Worm (Caenorhabditis elegans): ENCODE data around the gene skpo-3.

The skpo-3 gene

DNA sequence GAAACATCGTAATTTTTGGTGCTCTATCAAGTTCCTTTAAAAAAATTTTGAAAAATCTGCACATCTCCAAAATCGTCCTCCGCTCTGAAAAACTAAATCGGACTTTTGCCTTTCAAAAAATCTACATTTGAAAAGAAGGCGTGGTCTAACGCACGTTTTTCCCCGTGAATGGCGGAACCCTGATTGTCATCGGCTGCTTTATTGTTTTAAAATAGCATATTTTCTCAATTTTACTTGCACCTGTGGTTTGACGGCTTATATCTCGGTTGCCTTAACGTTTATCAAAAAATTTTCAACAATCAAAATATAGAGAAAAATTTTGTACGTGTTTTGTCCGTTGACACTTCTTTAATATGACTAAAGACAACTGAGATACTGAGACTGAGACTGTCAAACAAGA is 13.7 kb upstream of the skpo-3 start (continued):
- no peak for TF ChIP-seq ceh-58 (GFP tag; IDR thresholded peaks at IDR 0.05)
- TF ChIP-seq D2030.7 (GFP tag; IDR thresholded peaks at IDR 0.05), result 0 out of 2 replicates have a peak, but pooled peaks have one; percentile 21
- peak; percentile 15 for TF ChIP-seq snpc-3.4 (tag; optimal IDR thresholded peaks at IDR 0.05)
- TF ChIP-seq hmg-20 (GFP tag; IDR thresholded peaks at IDR 0.05), result no peak
- no peak for TF ChIP-seq unc-62 (GFP tag; optimal IDR thresholded peaks at IDR 0.05)
- TF ChIP-seq let-526 (GFP tag; IDR thresholded peaks at IDR 0.05), result no peak
- no peak for TF ChIP-seq madf-10 (tag; optimal IDR thresholded peaks at IDR 0.05)
- TF ChIP-seq nfya-2 (GFP tag; IDR thresholded peaks at IDR 0.05), result no peak
- TF ChIP-seq ets-4 (GFP tag; optimal IDR thresholded peaks at IDR 0.05), result no peak
- TF ChIP-seq rcor-1 (GFP tag; IDR thresholded peaks at IDR 0.05), result no peak
- no peak for TF ChIP-seq tlf-1 (GFP tag; optimal IDR thresholded peaks at IDR 0.05)
- TF ChIP-seq rpc-1 (optimal IDR thresholded peaks at IDR 0.05), result no peak
- peak; percentile 25 for TF ChIP-seq rpc-1 (tag; optimal IDR thresholded peaks at IDR 0.05)
- peak; percentile 68 for TF ChIP-seq tbp1 (GFP tag; optimal IDR thresholded peaks at IDR 0.05)

DNA sequence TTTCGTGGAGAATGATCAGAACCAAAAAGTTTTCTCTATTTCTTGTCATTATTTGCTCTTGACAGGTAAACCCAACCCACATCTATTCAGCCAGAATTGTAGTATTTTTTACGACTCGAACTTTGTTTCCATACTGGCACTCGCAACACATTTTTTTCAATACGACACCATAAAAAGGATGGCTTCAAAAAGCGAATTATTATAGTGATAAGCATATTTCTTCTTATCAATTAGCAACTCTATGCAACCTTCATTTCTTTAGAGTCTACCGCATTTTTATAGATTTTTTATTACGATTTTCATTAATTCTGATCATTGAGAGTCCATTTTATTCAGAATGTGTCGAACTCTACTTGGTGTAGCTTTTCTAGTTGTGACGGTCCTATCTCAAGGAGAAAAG is 13.2 kb upstream of the skpo-3 start, which contains the start of gene ctsa-3.1:
ctsa-3.1 (plus strand) TSS at position 337 of the 400 bp plus-strand sequence.
- TF ChIP-seq aptf-3 (GFP tag; IDR thresholded peaks at IDR 0.05), result no peak
- TF ChIP-seq hmg-20 (GFP tag; IDR thresholded peaks at IDR 0.05), result no peak
- TF ChIP-seq nhr-80 (tag; optimal IDR thresholded peaks at IDR 0.05), result peak; percentile 52
- TF ChIP-seq nfya-2 (GFP tag; IDR thresholded peaks at IDR 0.05), result no peak
- TF ChIP-seq nhr-179 (tag; optimal IDR thresholded peaks at IDR 0.05), result no peak
- TF ChIP-seq tlf-1 (GFP tag; optimal IDR thresholded peaks at IDR 0.05), result no peak

DNA sequence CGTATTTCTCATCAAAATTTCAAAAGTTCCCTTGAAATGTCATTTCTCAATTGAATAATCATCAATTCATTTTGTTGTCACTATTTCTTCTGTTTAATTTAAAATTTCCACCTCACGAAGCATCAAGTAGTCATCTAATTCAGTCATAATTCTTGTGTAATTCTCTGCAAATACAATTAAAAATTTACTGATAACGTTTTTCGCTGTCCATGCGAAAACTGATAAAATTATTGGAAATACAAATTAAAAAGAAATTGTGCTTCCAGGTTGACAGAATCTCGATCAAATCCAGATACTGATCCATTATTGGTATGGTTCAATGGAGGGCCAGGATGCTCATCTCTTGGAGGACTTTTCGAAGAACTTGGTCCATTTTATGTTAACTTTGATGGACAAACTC is 12.4 kb upstream of the skpo-3 start:
- TF ChIP-seq unc-130 (GFP tag; optimal IDR thresholded peaks at IDR 0.05), result no peak
- no peak for TF ChIP-seq Y79H2A.3 (GFP tag; conservative IDR thresholded peaks at IDR 0.05)
- peak; percentile 28 for TF ChIP-seq nhr-80 (tag; optimal IDR thresholded peaks at IDR 0.05)

DNA sequence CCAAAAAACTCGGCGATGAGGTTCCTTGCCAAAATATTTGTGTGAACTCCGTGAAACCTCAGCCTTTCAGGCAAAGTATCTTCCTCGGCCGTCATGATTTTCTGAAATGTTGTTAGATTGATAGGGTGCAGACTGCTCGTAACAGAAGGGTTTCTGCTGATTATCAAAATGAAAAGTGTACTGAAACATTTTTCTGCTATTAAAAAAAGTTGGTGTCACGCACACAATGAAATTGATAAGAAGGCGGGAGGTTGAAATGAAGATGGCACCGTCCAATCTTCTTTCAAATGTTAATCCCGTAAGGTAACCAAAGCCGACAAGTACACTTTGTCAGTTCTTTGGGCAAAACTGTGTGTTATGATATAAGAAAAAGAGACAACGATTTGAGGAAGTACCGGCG is 8.7 kb upstream of the skpo-3 start:
- TF ChIP-seq B0035.1 (tag; optimal IDR thresholded peaks at IDR 0.05), result no peak
- TF ChIP-seq dox-1 (GFP tag; IDR thresholded peaks at IDR 0.05), result 0 out of 2 replicates have a peak, but pooled peaks have one; percentile 32
- no peak for TF ChIP-seq atf-7 (tag; optimal IDR thresholded peaks at IDR 0.05)
- no peak for TF ChIP-seq egrh-3 (GFP tag; IDR thresholded peaks at IDR 0.05)
- 0 out of 2 replicates have a peak, but pooled peaks have one; percentile 64 for TF ChIP-seq F37B4.10 (GFP tag; IDR thresholded peaks at IDR 0.05)
- TF ChIP-seq F57C9.4 (tag; optimal IDR thresholded peaks at IDR 0.05), result no peak
- no peak for TF ChIP-seq ama-1 (optimal IDR thresholded peaks at IDR 0.05)
- TF ChIP-seq ama-1 (GFP tag; optimal IDR thresholded peaks at IDR 0.05), result no peak
- no peak for TF ChIP-seq ztf-18 (tag; optimal IDR thresholded peaks at IDR 0.05)
- TF ChIP-seq nhr-80 (tag; optimal IDR thresholded peaks at IDR 0.05), result peak; percentile 83
- TF ChIP-seq D2030.7 (GFP tag; IDR thresholded peaks at IDR 0.05), result no peak
- no peak for TF ChIP-seq K12H6.12 (tag; optimal IDR thresholded peaks at IDR 0.05)
- TF ChIP-seq tbp1 (GFP tag; optimal IDR thresholded peaks at IDR 0.05), result peak; percentile 2
- peak in 1 of 2 experiments; percentile 40 for TF ChIP-seq let-607 (tag; optimal IDR thresholded peaks at IDR 0.05)
- TF ChIP-seq chd-7 (tag; optimal IDR thresholded peaks at IDR 0.05), result no peak
- no peak for TF ChIP-seq lin-35 (GFP tag; optimal IDR thresholded peaks at IDR 0.05)
- no peak for TF ChIP-seq F39B2.1 (GFP tag; IDR thresholded peaks at IDR 0.05)
- TF ChIP-seq ceh-40 (GFP tag; IDR thresholded peaks at IDR 0.05), result no peak
- TF ChIP-seq F23B12.7 (tag; optimal IDR thresholded peaks at IDR 0.05; ENCODE audit: insufficient read depth), result no peak
- no peak for TF ChIP-seq Y53G8AR.9 (GFP tag; conservative IDR thresholded peaks at IDR 0.05)
- no peak for TF ChIP-seq F55B11.4 (tag; optimal IDR thresholded peaks at IDR 0.05; ENCODE audit: borderline replicate concordance, insufficient read depth)
- TF ChIP-seq dpff-1 (tag; optimal IDR thresholded peaks at IDR 0.05), result no peak
- no peak for TF ChIP-seq snpc-1.1 (tag; optimal IDR thresholded peaks at IDR 0.05; ENCODE audit: insufficient read depth)

Measured in whole organism, young adult.